Worm (Caenorhabditis elegans): ENCODE data around the gene F11G11.13.

Gene F11G11.13

ce11 chrII:4891012-4891775 lies 15.2 kb upstream of the F11G11.13 start, which contains the start of gene gst-9 (continued):
- TF ChIP-seq snpc-4 (GFP tag; optimal IDR thresholded peaks at IDR 0.05) (no peak), snpc-4 (tag; optimal IDR thresholded peaks at IDR 0.05) (peak in 2 of 4 experiments; percentile 4 to 16), F23B12.7 (tag; optimal IDR thresholded peaks at IDR 0.05; ENCODE audit: insufficient read depth) (no peak), ceh-58 (GFP tag; IDR thresholded peaks at IDR 0.05) (no peak), attf-6 (GFP tag; IDR thresholded peaks at IDR 0.05) (no peak), unc-130 (GFP tag; optimal IDR thresholded peaks at IDR 0.05) (no peak), Y67H2A.10 (GFP tag; conservative IDR thresholded peaks at IDR 0.05) (no peak), athp-1 (tag; optimal IDR thresholded peaks at IDR 0.05) (no peak), hmg-1.2 (GFP tag; IDR thresholded peaks at IDR 0.05) (peak; percentile 36), tbp1 (GFP tag; optimal IDR thresholded peaks at IDR 0.05) (peak; percentile 52), D2030.7 (GFP tag; IDR thresholded peaks at IDR 0.05) (no peak), dox-1 (GFP tag; IDR thresholded peaks at IDR 0.05) (peak; percentile 55), ZK185.1 (tag; optimal IDR thresholded peaks at IDR 0.05; ENCODE audit: poor library complexity, severe bottlenecking) (peak; percentile 0), F22D6.2 (tag; optimal IDR thresholded peaks at IDR 0.05) (no peak), die-1 (tag; optimal IDR thresholded peaks at IDR 0.05) (no peak), attf-3 (GFP tag; conservative IDR thresholded peaks at IDR 0.05) (no peak), rec-8 (tag; optimal IDR thresholded peaks at IDR 0.05) (no peak), lin-40 (tag; optimal IDR thresholded peaks at IDR 0.05) (peak; percentile 44), B0035.1 (tag; optimal IDR thresholded peaks at IDR 0.05) (no peak), ama-1 (optimal IDR thresholded peaks at IDR 0.05) (peak; percentile 54), ama-1 (GFP tag; optimal IDR thresholded peaks at IDR 0.05) (no peak), T26A5.8 (tag; optimal IDR thresholded peaks at IDR 0.05) (no peak), pbrm-1 (GFP tag; IDR thresholded peaks at IDR 0.05) (0 out of 2 replicates have a peak, but pooled peaks have one; percentile 53), aptf-2 (GFP tag; conservative IDR thresholded peaks at IDR 0.05) (no peak), K12H6.12 (tag; optimal IDR thresholded peaks at IDR 0.05) (no peak), xnd-1 (tag; optimal IDR thresholded peaks at IDR 0.05) (no peak), atf-7 (tag; optimal IDR thresholded peaks at IDR 0.05) (peak; percentile 64), lsy-27 (tag; optimal IDR thresholded peaks at IDR 0.05; ENCODE audit: borderline replicate concordance, insufficient read depth) (no peak), ekl-4 (GFP tag; IDR thresholded peaks at IDR 0.05) (peak; percentile 71; the same call in 1 of the 2 replicates), nfya-2 (GFP tag; IDR thresholded peaks at IDR 0.05) (no peak), K11D2.4 (GFP tag; IDR thresholded peaks at IDR 0.05) (peak; percentile 68; the same call in 1 of the 2 replicates), ets-4 (GFP tag; optimal IDR thresholded peaks at IDR 0.05) (no peak), F57C9.4 (tag; optimal IDR thresholded peaks at IDR 0.05) (peak; percentile 44), bed-2 (GFP tag; IDR thresholded peaks at IDR 0.05) (no peak), hlh-26 (GFP tag; conservative IDR thresholded peaks at IDR 0.05) (no peak), mxl-1 (tag; optimal IDR thresholded peaks at IDR 0.05) (no peak), madf-3 (GFP tag; IDR thresholded peaks at IDR 0.05) (peak; percentile 44; the same call in 1 of the 2 replicates), C17E4.6 (GFP tag; IDR thresholded peaks at IDR 0.05) (no peak), B0336.3 (GFP tag; IDR thresholded peaks at IDR 0.05) (peak; percentile 69), fkh-3 (tag; optimal IDR thresholded peaks at IDR 0.05) (no peak), unc-62 (GFP tag; optimal IDR thresholded peaks at IDR 0.05) (no peak), somi-1 (GFP tag; optimal IDR thresholded peaks at IDR 0.05) (no peak), ceh-100 (GFP tag; IDR thresholded peaks at IDR 0.05) (no peak), rpc-1 (optimal IDR thresholded peaks at IDR 0.05) (no peak), rpc-1 (tag; optimal IDR thresholded peaks at IDR 0.05) (no peak), gei-17 (GFP tag; optimal IDR thresholded peaks at IDR 0.05) (peak; percentile 14), B0019.2 (GFP tag; conservative IDR thresholded peaks at IDR 0.05) (no peak), Y95B8A.8 (GFP tag; IDR thresholded peaks at IDR 0.05) (no peak)

Measured in whole organism, young adult.